In genomic region chr3L:16582678-16583315, dm6 we compare ENCODE assay signal across 1 fruit fly cellular context.
TF ChIP-seq lines count a peak whose summit lies in the region.

Gene Rpn12 (plus strand): TSS chr3L:16583028.

TF ChIP-seq in whole organism, embryonic, 481 proteins besides CTCF, POLR2A, EP300 and RAD21 (continued from another document):
- TF ChIP-seq C15 (GFP tag; IDR thresholded peaks at IDR 0.05; lab: Robert Waterston, UW) (no peak), luna (GFP tag; optimal IDR thresholded peaks at IDR 0.05; lab: Kevin White, UChicago) (no peak), dmrt99B (tag; optimal IDR thresholded peaks at IDR 0.05; lab: Kevin White, UChicago) (no peak), CG10462 (GFP tag; optimal IDR thresholded peaks at IDR 0.05; lab: Kevin White, UChicago) (no peak), CG7556 (GFP tag; optimal IDR thresholded peaks at IDR 0.05; lab: Kevin White, UChicago) (peak; percentile 3), CG11560 (tag; IDR thresholded peaks at IDR 0.05; lab: Robert Waterston, UW) (no peak), CG1233 (GFP tag; optimal IDR thresholded peaks at IDR 0.05; lab: Kevin White, UChicago) (no peak), gsb-n (tag; optimal IDR thresholded peaks at IDR 0.05; lab: Kevin White, UChicago) (no peak), ci (GFP tag; IDR thresholded peaks at IDR 0.05; lab: Robert Waterston, UW) (no peak), Taf1 (GFP tag; IDR thresholded peaks at IDR 0.05; lab: Robert Waterston, UW) (0 out of 2 replicates have a peak, but pooled peaks have one; percentile 25), CG5245 (GFP tag; optimal IDR thresholded peaks at IDR 0.05; lab: Kevin White, UChicago) (no peak), CG9215 (GFP tag; IDR thresholded peaks at IDR 0.05; lab: Robert Waterston, UW) (no peak), CG8765 (GFP tag; IDR thresholded peaks at IDR 0.05; lab: Robert Waterston, UW) (no peak), Dek (tag; optimal IDR thresholded peaks at IDR 0.05; lab: Kevin White, UChicago) (peak; percentile 7), lilli (GFP tag; optimal IDR thresholded peaks at IDR 0.05; lab: Kevin White, UChicago) (peak; percentile 58), CG4820 (GFP tag; optimal IDR thresholded peaks at IDR 0.05; lab: Kevin White, UChicago) (no peak), CG14441 (GFP tag; IDR thresholded peaks at IDR 0.05; lab: Robert Waterston, UW) (no peak), CG32767 (GFP tag; IDR thresholded peaks at IDR 0.05; lab: Robert Waterston, UW) (no peak), vfl (GFP tag; optimal IDR thresholded peaks at IDR 0.05; lab: Kevin White, UChicago) (no peak), CG18599 (GFP tag; optimal IDR thresholded peaks at IDR 0.05; lab: Kevin White, UChicago) (peak; percentile 24), CG17186 (GFP tag; optimal IDR thresholded peaks at IDR 0.05; lab: Kevin White, UChicago) (no peak), CG9609 (GFP tag; optimal IDR thresholded peaks at IDR 0.05; lab: Kevin White, UChicago) (no peak), ssp (GFP tag; IDR thresholded peaks at IDR 0.05; lab: Robert Waterston, UW) (no peak), zen (tag; optimal IDR thresholded peaks at IDR 0.05; lab: Kevin White, UChicago) (peak; percentile 50), Tbp (GFP tag; optimal IDR thresholded peaks at IDR 0.05; lab: Kevin White, UChicago) (no peak), tup (GFP tag; optimal IDR thresholded peaks at IDR 0.05; lab: Kevin White, UChicago) (no peak), tio (GFP tag; optimal IDR thresholded peaks at IDR 0.05; lab: Kevin White, UChicago) (no peak), PHDP (tag; optimal IDR thresholded peaks at IDR 0.05; lab: Kevin White, UChicago) (peak; percentile 36), CG9932 (GFP tag; IDR thresholded peaks at IDR 0.05; lab: Robert Waterston, UW) (peak; percentile 53; the same call in 1 of the 2 replicates), CG17612 (GFP tag; IDR thresholded peaks at IDR 0.05; lab: Robert Waterston, UW) (no peak), emc (GFP tag; optimal IDR thresholded peaks at IDR 0.05; lab: Kevin White, UChicago) (no peak), CG4328 (GFP tag; optimal IDR thresholded peaks at IDR 0.05; lab: Kevin White, UChicago) (no peak), CG13296 (GFP tag; optimal IDR thresholded peaks at IDR 0.05; lab: Kevin White, UChicago) (peak; percentile 60), CG1792 (GFP tag; optimal IDR thresholded peaks at IDR 0.05; lab: Kevin White, UChicago) (peak; percentile 37), odd (GFP tag; optimal IDR thresholded peaks at IDR 0.05; lab: Kevin White, UChicago) (no peak), CG13894 (tag; optimal IDR thresholded peaks at IDR 0.05; lab: Kevin White, UChicago) (peak; percentile 66), nerfin-1 (tag; optimal IDR thresholded peaks at IDR 0.05; lab: Kevin White, UChicago) (peak; percentile 29), tgo (GFP tag; IDR thresholded peaks at IDR 0.05; lab: Robert Waterston, UW) (no peak), da (GFP tag; optimal IDR thresholded peaks at IDR 0.05; lab: Kevin White, UChicago) (no peak), CG17359 (tag; optimal IDR thresholded peaks at IDR 0.05; lab: Kevin White, UChicago) (peak; percentile 14), CG7928 (GFP tag; optimal IDR thresholded peaks at IDR 0.05; lab: Kevin White, UChicago) (peak; percentile 86), Poxn (GFP tag; IDR thresholded peaks at IDR 0.05; lab: Robert Waterston, UW) (no peak), dimm (GFP tag; IDR thresholded peaks at IDR 0.05; lab: Robert Waterston, UW) (no peak), CG6272 (GFP tag; IDR thresholded peaks at IDR 0.05; lab: Robert Waterston, UW) (no peak), CoRest (tag; optimal IDR thresholded peaks at IDR 0.05; lab: Kevin White, UChicago) (peak; percentile 47), schlank (tag; optimal IDR thresholded peaks at IDR 0.05; lab: Kevin White, UChicago) (no peak), CG32532 (GFP tag; IDR thresholded peaks at IDR 0.05; lab: Robert Waterston, UW) (peak; percentile 26; the same call in 1 of the 2 replicates), her (GFP tag; optimal IDR thresholded peaks at IDR 0.05; lab: Kevin White, UChicago) (peak; percentile 35), sd (tag; optimal IDR thresholded peaks at IDR 0.05; lab: Kevin White, UChicago) (peak; percentile 7), NC2α (GFP tag; optimal IDR thresholded peaks at IDR 0.05; lab: Kevin White, UChicago) (no peak), CG31365 (tag; optimal IDR thresholded peaks at IDR 0.05; lab: Kevin White, UChicago) (no peak), Blimp-1 (GFP tag; optimal IDR thresholded peaks at IDR 0.05; lab: Kevin White, UChicago) (peak; percentile 53), CG15479 (GFP tag; optimal IDR thresholded peaks at IDR 0.05; lab: Kevin White, UChicago) (no peak), CG17361 (GFP tag; IDR thresholded peaks at IDR 0.05; lab: Robert Waterston, UW) (peak; percentile 55; the same call in 2 of the 3 replicates), btn (GFP tag; optimal IDR thresholded peaks at IDR 0.05; lab: Kevin White, UChicago) (no peak), CG17328 (GFP tag; IDR thresholded peaks at IDR 0.05; lab: Robert Waterston, UW) (no peak), gsb (GFP tag; IDR thresholded peaks at IDR 0.05; lab: Robert Waterston, UW) (no peak), CG15269 (tag; optimal IDR thresholded peaks at IDR 0.05; lab: Kevin White, UChicago) (peak; percentile 47), insv (GFP tag; optimal IDR thresholded peaks at IDR 0.05; lab: Kevin White, UChicago) (no peak), ftz-f1 (GFP tag; optimal IDR thresholded peaks at IDR 0.05; lab: Kevin White, UChicago) (no peak), abd-A (tag; optimal IDR thresholded peaks at IDR 0.05; lab: Kevin White, UChicago) (no peak), Fer1 (GFP tag; optimal IDR thresholded peaks at IDR 0.05; lab: Kevin White, UChicago) (peak; percentile 56), CG10654 (GFP tag; optimal IDR thresholded peaks at IDR 0.05; lab: Kevin White, UChicago) (no peak), CHES-1-like (GFP tag; optimal IDR thresholded peaks at IDR 0.05; lab: Kevin White, UChicago) (peak; percentile 36), CG12769 (tag; optimal IDR thresholded peaks at IDR 0.05; lab: Kevin White, UChicago) (no peak), gfzf (GFP tag; optimal IDR thresholded peaks at IDR 0.05; lab: Kevin White, UChicago) (peak; percentile 8), Lim3 (GFP tag; IDR thresholded peaks at IDR 0.05; lab: Robert Waterston, UW) (no peak), Xrp1 (GFP tag; IDR thresholded peaks at IDR 0.05; lab: Robert Waterston, UW) (peak; percentile 39; the same call in 1 of the 2 replicates), CG7963 (GFP tag; IDR thresholded peaks at IDR 0.05; lab: Robert Waterston, UW; ENCODE audit: partially characterized antibody) (peak; percentile 74; the same call in 2 of the 3 replicates), phol (tag; optimal IDR thresholded peaks at IDR 0.05; lab: Kevin White, UChicago) (peak; percentile 44)
